Fruit fly (Drosophila melanogaster): Measurements from ENCODE around the gene wol.

- TF ChIP-seq topi (GFP tag; optimal IDR thresholded peaks at IDR 0.05) (no peak), fd59A (GFP tag; optimal IDR thresholded peaks at IDR 0.05) (no peak), CG10669 (GFP tag; optimal IDR thresholded peaks at IDR 0.05) (no peak)
These were observed 24.4 kb upstream of the wol start, which contains the start of gene CG14275 for dm6 chr2L:8327272-8327555.

Measured in whole organism, prepupa.